Worm (Caenorhabditis elegans) whole organism, early embryonic: ENCODE results near the gene clec-21.
"Not testable (repeated sequence)": the region's sequence is repeated elsewhere in the genome, so short reads cannot be mapped to it uniquely, and the experiment has no call there.

Experiments
- B0310.2 ChIP-seq: sonication (generic microtip); optimal IDR thresholded peaks from 2 replicates; lab custom pipeline; 2016; ENCODE audit warnings: mild to moderate bottlenecking, missing genetic modification characterization, missing compliant biosample characterization
- F13C5.2 ChIP-seq: sonication (generic microtip); optimal IDR thresholded peaks from 2 replicates; lab custom pipeline; 2017; ENCODE audit warnings: mild to moderate bottlenecking, missing genetic modification characterization, inconsistent platforms, missing compliant biosample characterization
- aly-1 ChIP-seq: sonication (generic microtip); optimal IDR thresholded peaks from 2 replicates; lab custom pipeline; 2016; ENCODE audit warnings: missing genetic modification characterization, missing compliant biosample characterization
- ama-1 ChIP-seq: fragments of 150-350 bp; optimal IDR thresholded peaks from 2 replicates; lab custom pipeline; 2014
- ceh-13 ChIP-seq: fragments of 200-800 bp; sonication (Bioruptor generic); optimal IDR thresholded peaks from 2 replicates; lab custom pipeline; 2018; ENCODE audit warnings: mild to moderate bottlenecking, missing genetic modification characterization, missing compliant biosample characterization
- ceh-36 ChIP-seq: sonication (generic microtip); optimal IDR thresholded peaks from 2 replicates; lab custom pipeline; 2016; ENCODE audit warnings: missing genetic modification characterization, inconsistent platforms, missing compliant biosample characterization
- ets-7 ChIP-seq: sonication (generic microtip); optimal IDR thresholded peaks from 2 replicates; lab custom pipeline; 2016; ENCODE audit warnings: missing genotype, missing genetic modification characterization, missing compliant biosample characterization
- flt-1 ChIP-seq: fragments of 200-800 bp; sonication (Bioruptor generic); IDR thresholded peaks from 2 replicates; pipeline ENCODE4 v1.3.6; 2022; ENCODE audit warnings: missing genetic modification characterization, missing compliant biosample characterization
- hmbx-1 ChIP-seq: sonication (generic microtip); optimal IDR thresholded peaks from 2 replicates; lab custom pipeline; 2016; ENCODE audit warnings: mild to moderate bottlenecking, missing genetic modification characterization, missing compliant biosample characterization
- hmg-4 ChIP-seq: fragments of 200-800 bp; sonication (Bioruptor generic); optimal IDR thresholded peaks from 2 replicates; lab custom pipeline; 2018; ENCODE audit warnings: mild to moderate bottlenecking, missing genetic modification characterization, missing compliant biosample characterization
- hnd-1 ChIP-seq: sonication (generic microtip); optimal IDR thresholded peaks from 2 replicates; lab custom pipeline; 2016; ENCODE audit warnings: missing genetic modification characterization, missing compliant biosample characterization
- pes-1 ChIP-seq: fragments of 200-800 bp; sonication (Bioruptor generic); IDR thresholded peaks from 2 replicates; pipeline ENCODE4 v1.3.6; 2022; ENCODE audit warnings: missing genetic modification reagents, missing genetic modification characterization, missing compliant biosample characterization
- scrt-1 ChIP-seq: fragments of 200-800 bp; sonication (Bioruptor generic); IDR thresholded peaks from 2 replicates; pipeline ENCODE4 v1.3.6; 2022; ENCODE audit warnings: missing genetic modification characterization, missing compliant biosample characterization
- sea-1 ChIP-seq: fragments of 200-800 bp; sonication (Bioruptor generic); conservative IDR thresholded peaks from 2 replicates; pipeline ENCODE4 v1.3.6; 2022; ENCODE audit warnings: missing genetic modification characterization, missing compliant biosample characterization
- tbx-11 ChIP-seq: fragments of 200-800 bp; sonication (Bioruptor generic); IDR thresholded peaks from 2 replicates; pipeline ENCODE4 v1.3.6; 2022; ENCODE audit warnings: missing genetic modification characterization, missing compliant biosample characterization
- tbx-37 ChIP-seq: fragments of 200-800 bp; sonication (Bioruptor generic); conservative IDR thresholded peaks from 2 replicates; pipeline ENCODE4 v1.3.6; 2022; ENCODE audit warnings: missing genetic modification reagents, missing genetic modification characterization, missing compliant biosample characterization
- tra-4 ChIP-seq: sonication (generic microtip); optimal IDR thresholded peaks from 2 replicates; lab custom pipeline; 2017; ENCODE audit warnings: missing genetic modification characterization, missing compliant biosample characterization

The clec-21 gene

DNA sequence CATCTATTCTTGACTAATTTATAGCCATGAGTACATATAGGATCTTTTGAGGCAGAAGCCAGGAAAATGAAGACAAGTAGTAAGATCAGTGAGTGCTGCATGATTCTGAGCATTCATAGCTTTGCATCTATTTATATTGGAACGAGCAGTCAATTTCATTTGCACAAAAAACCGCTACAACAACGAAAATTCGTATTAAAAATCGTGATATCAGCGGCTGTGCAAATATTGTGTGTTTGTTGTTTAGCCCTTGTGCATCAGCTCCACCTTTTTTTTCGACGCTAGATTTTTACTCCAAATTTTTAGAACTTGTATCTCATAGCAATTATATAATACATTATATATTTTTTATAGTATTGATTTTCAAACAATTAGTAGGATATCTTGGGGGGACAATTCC is at the start of gene clec-21:
TSS of gene clec-21 (minus strand) at position 101 of the 400 bp plus-strand sequence.
- TF ChIP-seq tra-4 (tag; lab: Kevin White, UChicago), result no peak
- no peak for TF ChIP-seq tbx-37
- no peak for TF ChIP-seq F13C5.2 (tag; lab: Kevin White, UChicago)
- TF ChIP-seq ama-1 (lab: Kevin White, UChicago), result no peak
- TF ChIP-seq ets-7 (tag; lab: Kevin White, UChicago), result no peak
- TF ChIP-seq tbx-11 (GFP tag; lab: Robert Waterston, UW), result no peak
- no peak for TF ChIP-seq hmg-4
- TF ChIP-seq sea-1 (GFP tag; lab: Robert Waterston, UW), result no peak
- no peak for TF ChIP-seq pes-1
- no peak for TF ChIP-seq hnd-1 (tag; lab: Kevin White, UChicago)
- TF ChIP-seq flt-1, result no peak
- TF ChIP-seq ceh-13, result no peak
- TF ChIP-seq B0310.2 (tag; lab: Kevin White, UChicago), result no peak
- TF ChIP-seq aly-1 (tag; lab: Kevin White, UChicago), result no peak
- no peak for TF ChIP-seq ceh-36
- no peak for TF ChIP-seq hmbx-1 (tag; lab: Kevin White, UChicago)
- TF ChIP-seq scrt-1 (GFP tag; lab: Robert Waterston, UW), result no peak

DNA sequence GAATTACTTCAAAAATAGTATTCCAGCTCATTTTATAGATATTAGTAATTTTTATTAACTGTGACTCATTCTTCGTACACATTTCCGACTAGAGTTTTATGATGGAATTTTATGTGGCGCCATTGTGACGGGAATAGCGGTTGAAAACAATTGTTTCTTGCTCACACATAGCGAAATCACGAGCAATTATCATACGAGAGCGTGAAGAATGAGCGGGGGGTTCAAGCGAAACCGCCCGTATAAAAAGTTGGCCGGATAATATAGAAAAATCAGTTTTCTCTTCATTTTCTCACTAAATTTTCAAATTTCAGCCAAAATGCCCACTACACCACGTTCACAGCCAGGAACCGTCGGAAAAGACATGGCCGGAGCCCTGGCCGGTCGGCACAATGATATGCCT is 49.5 kb upstream of the clec-21 start, which contains the start of gene C08E3.1:
TSS of gene C08E3.1 (plus strand) at position 301 of the 400 bp plus-strand sequence.
- not testable (repeated sequence) for TF ChIP-seq B0310.2 (tag; lab: Kevin White, UChicago); ceh-36; ets-7 (tag; lab: Kevin White, UChicago)

DNA sequence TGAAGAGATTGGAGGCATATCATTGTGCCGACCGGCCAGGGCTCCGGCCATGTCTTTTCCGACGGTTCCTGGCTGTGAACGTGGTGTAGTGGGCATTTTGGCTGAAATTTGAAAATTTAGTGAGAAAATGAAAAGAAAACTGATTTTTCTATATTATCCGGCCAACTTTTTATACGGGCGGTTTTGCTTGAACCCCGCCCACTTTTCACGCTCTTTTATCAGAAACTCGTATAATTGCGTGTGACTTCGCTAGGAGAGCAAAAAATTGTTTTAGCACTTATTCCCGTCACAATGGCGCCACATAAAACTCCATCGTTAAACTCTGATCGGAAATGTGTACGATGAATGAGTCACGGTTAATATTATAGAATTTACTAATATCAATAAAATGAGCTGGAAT is 48.2 kb upstream of the clec-21 start, which contains the start of gene C08E3.13:
TSS of gene C08E3.13 (minus strand) at position 101 of the 400 bp plus-strand sequence.
- TF ChIP-seq tra-4 (tag; lab: Kevin White, UChicago); pes-1; tbx-11 (GFP tag; lab: Robert Waterston, UW): not testable (repeated sequence)

DNA sequence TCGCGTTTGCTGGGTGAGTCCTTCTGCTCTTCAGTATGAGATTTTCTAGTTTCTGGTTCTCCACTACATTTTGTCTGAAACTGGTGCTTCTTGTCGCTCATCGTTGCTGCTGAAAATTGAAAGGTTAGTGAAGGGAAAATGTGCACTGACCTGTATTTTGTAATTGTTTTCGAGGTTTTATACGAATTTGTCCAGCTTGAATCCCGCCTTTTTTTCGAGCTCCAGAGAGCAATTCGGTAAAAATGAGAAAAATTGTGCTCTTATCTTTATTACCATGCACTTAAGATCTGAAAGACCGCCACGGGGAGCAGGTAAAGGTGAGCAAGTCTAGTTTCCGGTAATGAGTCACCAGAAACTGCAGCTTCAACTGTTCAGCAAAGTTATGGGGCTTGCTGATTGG is 43.7 kb upstream of the clec-21 start, which contains the start of gene C08E3.15:
TSS of gene C08E3.15 (minus strand) at position 101 of the 400 bp plus-strand sequence.
- TF ChIP-seq tbx-37; ceh-13; aly-1 (tag; lab: Kevin White, UChicago): not testable (repeated sequence)

DNA sequence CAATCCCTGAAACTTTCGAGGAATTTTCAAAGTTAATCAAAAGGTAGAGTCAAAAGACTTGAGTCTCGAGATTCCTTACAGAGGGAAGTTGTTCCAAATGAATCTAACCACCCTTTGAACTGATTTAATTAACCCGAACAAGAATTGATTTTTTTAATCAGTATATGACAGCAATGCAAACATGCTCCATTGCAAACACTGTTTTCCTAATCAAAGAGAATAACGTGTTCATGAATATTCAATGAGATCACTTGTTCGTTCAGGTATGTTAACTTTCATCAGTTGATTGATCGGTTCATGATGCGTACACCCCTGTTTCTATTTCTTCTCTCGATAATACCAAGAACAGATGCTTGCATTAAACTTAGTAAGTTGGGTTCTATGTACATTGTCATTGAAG is 41.6 kb upstream of the clec-21 start, which contains the start of gene C08E3.14:
TSS of gene C08E3.14 (plus strand) at position 301 of the 400 bp plus-strand sequence.
- TF ChIP-seq hmg-4 (no peak), ama-1 (lab: Kevin White, UChicago) (no peak), tra-4 (tag; lab: Kevin White, UChicago) (no peak), hmbx-1 (tag; lab: Kevin White, UChicago) (no peak), flt-1 (no peak), hnd-1 (tag; lab: Kevin White, UChicago) (no peak), F13C5.2 (tag; lab: Kevin White, UChicago) (no peak), sea-1 (GFP tag; lab: Robert Waterston, UW) (no peak), pes-1 (no peak), ceh-13 (no peak)

DNA sequence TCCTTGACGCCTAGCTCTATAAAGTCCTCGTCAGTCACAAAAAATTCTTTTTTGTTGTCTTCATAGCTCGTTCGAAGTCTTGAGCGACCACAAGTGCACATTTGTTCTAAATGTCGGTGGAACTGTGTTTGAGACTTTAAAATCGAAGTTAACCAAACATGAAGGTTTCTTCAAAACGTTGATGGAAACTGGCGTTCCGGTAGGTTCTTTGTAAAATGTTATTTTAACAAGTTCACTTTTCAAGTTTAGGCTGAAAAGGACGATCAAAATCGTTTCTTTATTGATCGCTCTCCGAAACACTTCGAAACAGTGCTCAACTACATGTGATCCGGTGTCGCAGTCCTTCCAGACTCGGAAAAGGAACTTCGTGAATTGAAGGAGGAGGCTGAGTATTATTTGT is 40.5 kb upstream of the clec-21 start, which contains the start of gene fbxa-160:
TSS of gene fbxa-160 (minus strand) at position 101 of the 400 bp plus-strand sequence.
- TF ChIP-seq tbx-11 (GFP tag; lab: Robert Waterston, UW), result no peak
- TF ChIP-seq aly-1 (tag; lab: Kevin White, UChicago), result no peak
- no peak for TF ChIP-seq ama-1 (lab: Kevin White, UChicago)
- TF ChIP-seq B0310.2 (tag; lab: Kevin White, UChicago), result no peak
- TF ChIP-seq tbx-37, result no peak
- no peak for TF ChIP-seq ets-7 (tag; lab: Kevin White, UChicago)

DNA sequence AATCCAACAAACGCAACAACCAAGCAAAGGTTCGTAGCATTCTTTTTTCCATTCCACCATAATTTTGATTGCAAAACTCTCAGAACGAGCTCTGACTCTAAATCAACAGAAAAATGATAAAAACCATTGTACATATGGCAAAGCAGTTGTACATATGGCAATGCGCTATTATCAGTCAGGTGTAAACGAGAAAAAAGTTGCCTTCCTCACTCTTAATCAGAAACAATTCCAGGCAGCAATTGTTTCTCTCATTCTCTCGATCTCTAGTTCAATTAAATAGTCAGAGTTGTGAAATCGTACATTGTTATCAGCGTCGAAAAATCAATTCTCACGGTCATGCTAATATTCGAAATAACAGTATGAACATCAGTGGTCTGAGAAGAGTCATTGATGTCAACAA is 37.8 kb upstream of the clec-21 start:
- TF ChIP-seq tbx-11 (GFP tag; lab: Robert Waterston, UW) (no peak), flt-1 (no peak), tbx-37 (no peak), hmbx-1 (tag; lab: Kevin White, UChicago) (no peak), ceh-36 (no peak), aly-1 (tag; lab: Kevin White, UChicago) (no peak), F13C5.2 (tag; lab: Kevin White, UChicago) (no peak), pes-1 (no peak), hnd-1 (tag; lab: Kevin White, UChicago) (no peak), tra-4 (tag; lab: Kevin White, UChicago) (no peak)

DNA sequence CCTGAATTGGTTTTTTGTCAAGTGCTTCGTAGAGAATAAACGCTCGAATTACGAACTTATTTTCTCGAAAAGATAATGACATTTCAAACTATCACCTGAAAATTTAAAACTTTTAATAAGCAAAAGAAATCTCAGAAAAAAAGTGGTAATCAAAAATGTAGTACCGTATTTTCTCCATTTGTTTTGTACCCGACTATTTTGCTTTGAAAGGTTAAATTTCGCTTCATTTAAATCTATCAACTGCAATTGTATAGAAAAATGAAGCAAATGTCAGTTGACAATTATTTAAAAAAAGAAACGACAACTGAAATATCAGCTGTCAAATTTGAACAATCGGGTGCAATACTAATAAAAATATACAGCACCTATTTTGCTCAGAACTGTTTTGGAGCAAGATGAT is 37.1 kb upstream of the clec-21 start, which contains the start of gene fbxa-158:
TSS of gene fbxa-158 (minus strand) at position 101 of the 400 bp plus-strand sequence.
- TF ChIP-seq hmg-4 (no peak), ceh-13 (no peak), tbx-11 (GFP tag; lab: Robert Waterston, UW) (no peak), tra-4 (tag; lab: Kevin White, UChicago) (no peak), B0310.2 (tag; lab: Kevin White, UChicago) (no peak), aly-1 (tag; lab: Kevin White, UChicago) (no peak), sea-1 (GFP tag; lab: Robert Waterston, UW) (no peak), hmbx-1 (tag; lab: Kevin White, UChicago) (no peak), scrt-1 (GFP tag; lab: Robert Waterston, UW) (no peak), F13C5.2 (tag; lab: Kevin White, UChicago) (no peak), tbx-37 (no peak), flt-1 (no peak), ets-7 (tag; lab: Kevin White, UChicago) (no peak), hnd-1 (tag; lab: Kevin White, UChicago) (no peak), ama-1 (lab: Kevin White, UChicago) (no peak), ceh-36 (no peak), pes-1 (no peak)
